Worm (Caenorhabditis elegans): Measurements from ENCODE around the gene bir-1.

DNA sequence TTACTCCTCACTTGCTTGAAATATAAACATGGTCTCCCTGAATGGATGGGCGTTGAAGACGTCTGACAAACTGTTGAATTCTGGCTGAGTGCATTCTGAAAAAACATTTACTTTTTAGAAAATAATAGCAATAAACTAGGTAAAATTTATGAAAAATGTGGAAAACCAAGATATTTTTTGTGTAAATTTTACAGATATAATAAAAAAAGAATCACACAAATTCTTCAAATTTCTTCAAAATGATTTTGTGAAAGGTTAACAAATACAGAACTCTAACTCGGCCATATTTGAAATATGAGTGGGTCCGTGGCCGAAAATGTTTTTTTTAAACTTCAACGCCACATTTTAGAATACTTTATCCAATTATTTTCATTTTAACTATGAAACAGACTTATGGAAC, 26.1 kb upstream of the bir-1 start, which contains the start of gene glb-15:
- TF ChIP-seq flt-1 (GFP tag; IDR thresholded peaks at IDR 0.05) = no peak
- no peak for TF ChIP-seq tbx-11 (GFP tag; IDR thresholded peaks at IDR 0.05)
- TF ChIP-seq ama-1 (optimal IDR thresholded peaks at IDR 0.05) = no peak
- no peak for TF ChIP-seq ceh-13 (GFP tag; optimal IDR thresholded peaks at IDR 0.05)
- TF ChIP-seq hmg-4 (GFP tag; optimal IDR thresholded peaks at IDR 0.05) = no peak
- no peak for TF ChIP-seq tbx-37 (GFP tag; conservative IDR thresholded peaks at IDR 0.05)
- TF ChIP-seq aly-1 (tag; optimal IDR thresholded peaks at IDR 0.05) = no peak
- TF ChIP-seq scrt-1 (GFP tag; IDR thresholded peaks at IDR 0.05) = no peak
